Worm (Caenorhabditis elegans): Measurements from ENCODE around the gene glb-14.

The glb-14 gene

ce11 chrV:15590183-15590667 lies 45.4 kb upstream of the glb-14 start, which contains the start of gene F28F8.7 (continued):
- peak; percentile 43 for TF ChIP-seq nhr-77 (tag; optimal IDR thresholded peaks at IDR 0.05)

ce11 chrV:15585744-15586143 lies 41.0 kb upstream of the glb-14 start:
- TF ChIP-seq mes-2 (tag; optimal IDR thresholded peaks at IDR 0.05; ENCODE audit: poor library complexity, severe bottlenecking): peak; percentile 77

- TF ChIP-seq nhr-41 (GFP tag; IDR thresholded peaks at IDR 0.05): no peak
- no peak for TF ChIP-seq F10B5.3 (tag; optimal IDR thresholded peaks at IDR 0.05)
- no peak for TF ChIP-seq ceh-20 (GFP tag; IDR thresholded peaks at IDR 0.05)
- peak; percentile 89 for TF ChIP-seq dpl-1 (GFP tag; optimal IDR thresholded peaks at IDR 0.05)
- TF ChIP-seq hlh-30 (tag; optimal IDR thresholded peaks at IDR 0.05; ENCODE audit: insufficient read depth): peak; percentile 30
- TF ChIP-seq saeg-2 (GFP tag; IDR thresholded peaks at IDR 0.05): no peak
- no peak for TF ChIP-seq aha-1 (tag)
- peak; percentile 11; the same call in 1 of the 2 replicates for TF ChIP-seq lin-38 (GFP tag; IDR thresholded peaks at IDR 0.05)
- peak; percentile 70 for TF ChIP-seq mes-2 (tag; optimal IDR thresholded peaks at IDR 0.05; ENCODE audit: poor library complexity, severe bottlenecking)
- TF ChIP-seq R02D3.7 (tag; optimal IDR thresholded peaks at IDR 0.05): peak; percentile 54
- TF ChIP-seq T20F7.1 (GFP tag; optimal IDR thresholded peaks at IDR 0.05): peak; percentile 95
- peak; percentile 21 for TF ChIP-seq nhr-6 (tag; optimal IDR thresholded peaks at IDR 0.05)
- no peak for TF ChIP-seq lin-15B (tag; optimal IDR thresholded peaks at IDR 0.05)
- no peak for TF ChIP-seq daf-8 (GFP tag; IDR thresholded peaks at IDR 0.05)
- peak in 1 of 2 experiments; percentile 77 for TF ChIP-seq unc-62 (GFP tag; optimal IDR thresholded peaks at IDR 0.05 in 1 of 2)
- TF ChIP-seq unc-62 (tag; optimal IDR thresholded peaks at IDR 0.05): no peak
- TF ChIP-seq lim-7 (GFP tag; IDR thresholded peaks at IDR 0.05): no peak
- no peak for TF ChIP-seq set-16 (GFP tag; IDR thresholded peaks at IDR 0.05)
- TF ChIP-seq madf-5 (GFP tag; IDR thresholded peaks at IDR 0.05): no peak
- no peak for TF ChIP-seq daf-19 (GFP tag; conservative IDR thresholded peaks at IDR 0.05)
- TF ChIP-seq duxl-1 (tag; optimal IDR thresholded peaks at IDR 0.05; ENCODE audit: poor library complexity): no peak
- TF ChIP-seq mdt-29 (GFP tag; IDR thresholded peaks at IDR 0.05): no peak
- TF ChIP-seq zip-2 (tag; optimal IDR thresholded peaks at IDR 0.05): no peak
- TF ChIP-seq lsy-2 (tag; optimal IDR thresholded peaks at IDR 0.05): peak in 1 of 2 experiments; percentile 76
These were observed 33.6 kb upstream of the glb-14 start, which contains the start of gene F28F8.9 for ce11 chrV:15578386-15578785. TSS of gene F28F8.9 (minus strand) at chrV:15578673.

- TF ChIP-seq hlh-30 (tag; optimal IDR thresholded peaks at IDR 0.05; ENCODE audit: insufficient read depth) (peak; percentile 4), unc-39 (tag; optimal IDR thresholded peaks at IDR 0.05) (no peak), Y48G9A.11 (GFP tag; IDR thresholded peaks at IDR 0.05) (peak; percentile 37; the same call in 1 of the 2 replicates)
These were observed 32.7 kb upstream of the glb-14 start, which contains the start of gene atx-3 for ce11 chrV:15577395-15577896. TSS of gene atx-3 (minus strand) at chrV:15577445.

ce11 chrV:15575305-15575704 lies 30.5 kb upstream of the glb-14 start, which contains the start of gene mdt-28:
TSS of gene mdt-28 (minus strand) at chrV:15575405.
- TF ChIP-seq lin-38 (GFP tag; IDR thresholded peaks at IDR 0.05): 0 out of 2 replicates have a peak, but pooled peaks have one; percentile 33
- no peak for TF ChIP-seq nhr-48 (tag; optimal IDR thresholded peaks at IDR 0.05)
- no peak for TF ChIP-seq sdz-12 (GFP tag; optimal IDR thresholded peaks at IDR 0.05)
- no peak for TF ChIP-seq zag-1 (tag; optimal IDR thresholded peaks at IDR 0.05)
- no peak for TF ChIP-seq fos-1 (tag; optimal IDR thresholded peaks at IDR 0.05)

- no peak for TF ChIP-seq lsy-2 (tag; optimal IDR thresholded peaks at IDR 0.05)
- TF ChIP-seq egl-43 (GFP tag; IDR thresholded peaks at IDR 0.05): no peak
- no peak for TF ChIP-seq F44E2.7 (GFP tag; IDR thresholded peaks at IDR 0.05)
- TF ChIP-seq ceh-28 (tag; optimal IDR thresholded peaks at IDR 0.05): no peak
- TF ChIP-seq unc-130 (GFP tag; optimal IDR thresholded peaks at IDR 0.05): no peak
- no peak for TF ChIP-seq ceh-44 (GFP tag; IDR thresholded peaks at IDR 0.05)
- TF ChIP-seq mxl-2 (GFP tag; conservative IDR thresholded peaks at IDR 0.05): no peak
- TF ChIP-seq tra-1 (GFP tag; IDR thresholded peaks at IDR 0.05): no peak
- TF ChIP-seq zip-2 (tag; optimal IDR thresholded peaks at IDR 0.05): no peak
These were observed 27.8 kb upstream of the glb-14 start, which contains the start of gene fbxa-94 for ce11 chrV:15572613-15573012. TSS of gene fbxa-94 (plus strand) at chrV:15572913.
